Worm (Caenorhabditis elegans) whole organism, L1 larva: Measurements from ENCODE around the gene D2023.6.

Source experiments
- mdl-1 ChIP-seq, 2 experiments: fragments of 150-350 bp; optimal IDR thresholded peaks; 2 replicates each; lab custom pipeline; 2014 to 2017; ENCODE audit warnings: missing biosample characterization in 2 of 2, missing genetic modification characterization in 2 of 2, inconsistent platforms in 1 of 2
- nhr-77 ChIP-seq: fragments of 150-350 bp; optimal IDR thresholded peaks from 2 replicates; lab custom pipeline; 2014; ENCODE audit warnings: missing biosample characterization, missing genetic modification characterization
- sup-37 ChIP-seq: fragments of 200-800 bp; sonication (Bioruptor generic); optimal IDR thresholded peaks from 2 replicates; lab custom pipeline; 2018; ENCODE audit warnings: mild to moderate bottlenecking, missing genetic modification characterization, missing compliant biosample characterization
- swsn-7 ChIP-seq: sonication (generic microtip); optimal IDR thresholded peaks from 2 replicates; lab custom pipeline; 2016; ENCODE audit warnings: missing genetic modification characterization, missing compliant biosample characterization
- unc-130 ChIP-seq: fragments of 150-350 bp; optimal IDR thresholded peaks from 2 replicates; lab custom pipeline; 2017; ENCODE audit warnings: missing biosample characterization, missing genetic modification characterization, inconsistent platforms

DNA sequence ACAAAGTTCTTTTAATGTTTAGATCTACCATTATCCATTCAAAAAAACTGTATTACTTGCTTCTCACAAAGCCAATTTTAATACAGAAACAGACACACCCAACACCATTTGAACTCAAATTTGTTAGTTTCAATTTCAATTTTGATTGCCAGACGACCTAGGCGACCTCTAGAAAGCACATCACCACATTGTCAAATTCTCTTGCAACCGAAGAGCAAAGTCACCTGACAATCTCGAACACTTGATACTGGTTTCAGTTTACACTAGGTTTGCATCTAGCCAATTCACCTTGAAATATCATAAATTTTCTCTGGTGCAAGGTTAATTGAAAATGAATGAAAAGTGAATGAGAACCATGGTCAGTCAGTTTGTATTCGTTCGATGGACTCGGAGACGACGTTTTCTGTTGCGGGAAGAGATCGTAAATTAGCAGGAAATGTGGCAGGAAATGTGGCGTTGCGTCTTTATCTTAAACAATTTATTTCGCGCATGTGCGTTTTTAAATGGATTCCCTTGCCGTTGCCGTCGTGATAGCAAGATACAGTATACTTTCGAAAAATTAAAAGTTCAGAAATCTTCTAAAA, 29.8 kb upstream of the D2023.6 start:
- TF ChIP-seq sup-37 (no peak), swsn-7 (tag; lab: Kevin White, UChicago) (no peak), nhr-77 (tag; lab: Kevin White, UChicago) (no peak), unc-130 (tag; lab: Kevin White, UChicago) (no peak), mdl-1 (tag; optimal IDR thresholded peaks at IDR 0.05; lab: Kevin White, UChicago) (no peak)
